Worm (Caenorhabditis elegans): ENCODE data around the gene col-96.

Gene col-96

ce11 chrIII:11706665-11707064, at the start of gene col-96:
Gene col-96 (minus strand): TSS chrIII:11706765.
- no peak for TF ChIP-seq eyg-1 (tag; optimal IDR thresholded peaks at IDR 0.05)
- TF ChIP-seq unc-55 (GFP tag; optimal IDR thresholded peaks at IDR 0.05), result no peak
- no peak for TF ChIP-seq rnt-1 (tag; optimal IDR thresholded peaks at IDR 0.05)
- no peak for TF ChIP-seq nfya-1 (tag; optimal IDR thresholded peaks at IDR 0.05)
- TF ChIP-seq K09A11.1 (tag; optimal IDR thresholded peaks at IDR 0.05; ENCODE audit: insufficient read depth), result no peak
- no peak for TF ChIP-seq ceh-34 (tag; optimal IDR thresholded peaks at IDR 0.05)
- no peak for TF ChIP-seq ceh-18 (tag; optimal IDR thresholded peaks at IDR 0.05)

ce11 chrIII:11750817-11751216, 44.3 kb upstream of the col-96 start:
- no peak for TF ChIP-seq lin-11 (tag; optimal IDR thresholded peaks at IDR 0.05)
- TF ChIP-seq ttx-3 (tag; optimal IDR thresholded peaks at IDR 0.05), result no peak
- TF ChIP-seq fkh-10 (GFP tag; optimal IDR thresholded peaks at IDR 0.05), result no peak
- TF ChIP-seq ceh-2 (tag; optimal IDR thresholded peaks at IDR 0.05), result no peak
- no peak for TF ChIP-seq pax-1 (tag; optimal IDR thresholded peaks at IDR 0.05)
- TF ChIP-seq fax-1 (tag; optimal IDR thresholded peaks at IDR 0.05), result no peak
- no peak for TF ChIP-seq elt-4 (tag; optimal IDR thresholded peaks at IDR 0.05)
- no peak for TF ChIP-seq ceh-31 (tag; optimal IDR thresholded peaks at IDR 0.05)
- TF ChIP-seq zip-5 (tag; optimal IDR thresholded peaks at IDR 0.05), result no peak
- no peak for TF ChIP-seq nhr-11 (tag; optimal IDR thresholded peaks at IDR 0.05)
- no peak for TF ChIP-seq madf-2 (tag; optimal IDR thresholded peaks at IDR 0.05)

ce11 chrIII:11750232-11750631, 43.7 kb upstream of the col-96 start:
- TF ChIP-seq rnt-1 (tag; optimal IDR thresholded peaks at IDR 0.05) (no peak), hlh-30 (tag; optimal IDR thresholded peaks at IDR 0.05; ENCODE audit: insufficient read depth) (no peak), ttx-3 (tag; optimal IDR thresholded peaks at IDR 0.05) (no peak), zip-5 (tag; optimal IDR thresholded peaks at IDR 0.05) (no peak), ceh-48 (tag; optimal IDR thresholded peaks at IDR 0.05) (no peak), elt-4 (tag; optimal IDR thresholded peaks at IDR 0.05) (no peak), ahr-1 (tag; optimal IDR thresholded peaks at IDR 0.05) (no peak), ceh-19 (GFP tag; optimal IDR thresholded peaks at IDR 0.05) (no peak), tbx-7 (tag; optimal IDR thresholded peaks at IDR 0.05) (no peak), ceh-34 (tag; optimal IDR thresholded peaks at IDR 0.05) (no peak), ceh-22 (tag; optimal IDR thresholded peaks at IDR 0.05) (no peak), ceh-45 (GFP tag; IDR thresholded peaks at IDR 0.05) (no peak), fax-1 (tag; optimal IDR thresholded peaks at IDR 0.05) (no peak), syd-9 (tag; optimal IDR thresholded peaks at IDR 0.05) (no peak), sox-2 (GFP tag; IDR thresholded peaks at IDR 0.05) (no peak), hlh-6 (tag; optimal IDR thresholded peaks at IDR 0.05) (no peak), C08G9.2 (tag; optimal IDR thresholded peaks at IDR 0.05) (no peak), K02D7.2 (tag; optimal IDR thresholded peaks at IDR 0.05) (no peak), fkh-10 (GFP tag; optimal IDR thresholded peaks at IDR 0.05) (no peak)

ce11 chrIII:11746718-11747117, 40.2 kb upstream of the col-96 start, which contains the start of gene mrt-2:
Gene mrt-2 (plus strand): TSS chrIII:11746766.
- TF ChIP-seq ztf-16 (tag; optimal IDR thresholded peaks at IDR 0.05) (peak; percentile 40), ceh-14 (tag; optimal IDR thresholded peaks at IDR 0.05) (peak; percentile 71), ceh-18 (tag; optimal IDR thresholded peaks at IDR 0.05) (peak; percentile 29), lin-11 (tag; optimal IDR thresholded peaks at IDR 0.05) (no peak), zip-5 (tag; optimal IDR thresholded peaks at IDR 0.05) (peak; percentile 80), C08G9.2 (tag; optimal IDR thresholded peaks at IDR 0.05) (peak; percentile 95), eyg-1 (tag; optimal IDR thresholded peaks at IDR 0.05) (peak; percentile 26), fkh-6 (tag; optimal IDR thresholded peaks at IDR 0.05) (peak; percentile 11), mec-3 (tag; optimal IDR thresholded peaks at IDR 0.05; ENCODE audit: borderline replicate concordance) (peak; percentile 74), syd-9 (tag; optimal IDR thresholded peaks at IDR 0.05) (no peak), pha-4 (tag; optimal IDR thresholded peaks at IDR 0.05) (no peak), tbx-2 (tag; optimal IDR thresholded peaks at IDR 0.05) (peak; percentile 90), ceh-31 (tag; optimal IDR thresholded peaks at IDR 0.05) (peak; percentile 96), pros-1 (tag; optimal IDR thresholded peaks at IDR 0.05) (no peak), madf-2 (tag; optimal IDR thresholded peaks at IDR 0.05) (no peak), K09A11.1 (tag; optimal IDR thresholded peaks at IDR 0.05; ENCODE audit: insufficient read depth) (no peak), ref-2 (tag; optimal IDR thresholded peaks at IDR 0.05) (peak; percentile 83), sox-4 (tag; optimal IDR thresholded peaks at IDR 0.05) (no peak), pqm-1 (tag; optimal IDR thresholded peaks at IDR 0.05) (peak; percentile 43), ahr-1 (tag; optimal IDR thresholded peaks at IDR 0.05) (no peak), F13H6.1 (tag; optimal IDR thresholded peaks at IDR 0.05) (peak; percentile 46), fkh-10 (GFP tag; optimal IDR thresholded peaks at IDR 0.05) (no peak), tbx-7 (tag; optimal IDR thresholded peaks at IDR 0.05) (peak; percentile 86), gmeb-2 (tag; optimal IDR thresholded peaks at IDR 0.05) (peak; percentile 23), hlh-8 (tag; optimal IDR thresholded peaks at IDR 0.05) (peak; percentile 77), ceh-34 (tag; optimal IDR thresholded peaks at IDR 0.05) (peak; percentile 36), fax-1 (tag; optimal IDR thresholded peaks at IDR 0.05) (peak; percentile 49), ceh-2 (tag; optimal IDR thresholded peaks at IDR 0.05) (peak; percentile 92), ets-4 (tag; optimal IDR thresholded peaks at IDR 0.05) (peak; percentile 96), unc-86 (tag; optimal IDR thresholded peaks at IDR 0.05) (no peak), ceh-30 (tag; optimal IDR thresholded peaks at IDR 0.05) (no peak)
